Worm (Caenorhabditis elegans) whole organism, L3 larva: ENCODE measurements around the gene T26H5.10.

Experiments used
- fkh-2 ChIP-seq: fragments of 150-350 bp; optimal IDR thresholded peaks from 2 replicates; lab custom pipeline; 2014; ENCODE audit warnings: missing biosample characterization, missing genetic modification reagents, missing genetic modification characterization
- nfya-1 ChIP-seq: sonication (generic microtip); optimal IDR thresholded peaks from 2 replicates; lab custom pipeline; 2017; ENCODE audit warnings: missing genetic modification characterization, mild to moderate bottlenecking, missing compliant biosample characterization, antibody characterized with exemption, moderate library complexity; ENCODE audit not compliant: insufficient read depth
- nhr-11 ChIP-seq: fragments of 150-350 bp; optimal IDR thresholded peaks from 2 replicates; lab custom pipeline; 2014; ENCODE audit warnings: missing biosample characterization, missing genetic modification characterization
- nhr-28 ChIP-seq: fragments of 150-350 bp; optimal IDR thresholded peaks from 2 replicates; lab custom pipeline; 2014; ENCODE audit warnings: missing biosample characterization, missing genetic modification characterization
- nhr-76 ChIP-seq: fragments of 150-350 bp; sonication (generic microtip); optimal IDR thresholded peaks from 5 replicates; lab custom pipeline; 2014; ENCODE audit warnings: missing biosample characterization, missing genetic modification characterization
- pqm-1 ChIP-seq: fragments of 150-350 bp; optimal IDR thresholded peaks from 2 replicates; lab custom pipeline; 2017; ENCODE audit warnings: missing biosample characterization, missing genetic modification characterization, inconsistent platforms
- unc-62 ChIP-seq: fragments of 150-350 bp; sonication (generic microtip); optimal IDR thresholded peaks from 4 replicates; lab custom pipeline; 2014; ENCODE audit warnings: missing biosample characterization, missing genetic modification reagents, missing genetic modification characterization

DNA sequence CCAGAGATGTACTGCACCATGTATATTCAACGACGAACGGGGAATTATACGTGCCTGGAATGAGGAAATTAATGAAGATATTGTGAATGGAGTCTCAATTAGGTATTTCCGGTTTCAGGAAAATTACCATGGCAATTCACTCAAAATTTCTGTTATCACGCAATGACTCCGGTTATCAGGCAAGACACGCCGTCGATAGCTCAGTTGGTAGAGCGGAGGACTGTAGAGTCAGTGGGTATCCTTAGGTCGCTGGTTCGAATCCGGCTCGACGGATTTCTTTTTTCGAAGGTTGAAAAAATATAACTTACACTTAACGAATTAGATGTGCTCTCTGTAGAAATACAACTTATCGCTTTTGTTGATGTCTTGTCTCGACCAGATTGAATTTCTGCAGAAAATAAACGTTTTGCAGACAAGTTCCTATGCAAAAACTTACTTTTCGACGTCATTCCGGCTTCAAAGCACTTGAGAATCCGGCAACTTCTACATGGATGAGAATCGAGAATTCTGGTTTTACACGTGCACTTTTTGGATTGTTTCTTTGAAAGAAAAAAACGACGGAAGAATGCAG lies 37.0 kb upstream of the T26H5.10 start:
- TF ChIP-seq nhr-11 (tag; lab: Kevin White, UChicago) = no peak
- no peak for TF ChIP-seq nhr-28 (tag; lab: Kevin White, UChicago)
- TF ChIP-seq nhr-76 (tag; lab: Kevin White, UChicago) = no peak
- TF ChIP-seq nfya-1 = no peak
- no peak for TF ChIP-seq unc-62 (GFP tag; lab: Kevin White, UChicago)
- TF ChIP-seq pqm-1 (tag; lab: Kevin White, UChicago) = peak; percentile 1
- no peak for TF ChIP-seq fkh-2 (tag; lab: Kevin White, UChicago)
